Worm (Caenorhabditis elegans) whole organism, early embryonic: Measurements from ENCODE around the gene F41E7.9.

Experiments
- ama-1 ChIP-seq: fragments of 150-350 bp; optimal IDR thresholded peaks from 2 replicates; lab custom pipeline; 2014
- ceh-36 ChIP-seq: sonication (generic microtip); optimal IDR thresholded peaks from 2 replicates; lab custom pipeline; 2016; ENCODE audit warnings: missing genetic modification characterization, inconsistent platforms, missing compliant biosample characterization
- ets-7 ChIP-seq: sonication (generic microtip); optimal IDR thresholded peaks from 2 replicates; lab custom pipeline; 2016; ENCODE audit warnings: missing genotype, missing genetic modification characterization, missing compliant biosample characterization
- hmbx-1 ChIP-seq: sonication (generic microtip); optimal IDR thresholded peaks from 2 replicates; lab custom pipeline; 2016; ENCODE audit warnings: mild to moderate bottlenecking, missing genetic modification characterization, missing compliant biosample characterization
- hmg-4 ChIP-seq: fragments of 200-800 bp; sonication (Bioruptor generic); optimal IDR thresholded peaks from 2 replicates; lab custom pipeline; 2018; ENCODE audit warnings: mild to moderate bottlenecking, missing genetic modification characterization, missing compliant biosample characterization
- scrt-1 ChIP-seq: fragments of 200-800 bp; sonication (Bioruptor generic); IDR thresholded peaks from 2 replicates; pipeline ENCODE4 v1.3.6; 2022; ENCODE audit warnings: missing genetic modification characterization, missing compliant biosample characterization
- tbx-11 ChIP-seq: fragments of 200-800 bp; sonication (Bioruptor generic); IDR thresholded peaks from 2 replicates; pipeline ENCODE4 v1.3.6; 2022; ENCODE audit warnings: missing genetic modification characterization, missing compliant biosample characterization
- tbx-37 ChIP-seq: fragments of 200-800 bp; sonication (Bioruptor generic); conservative IDR thresholded peaks from 2 replicates; pipeline ENCODE4 v1.3.6; 2022; ENCODE audit warnings: missing genetic modification reagents, missing genetic modification characterization, missing compliant biosample characterization

DNA sequence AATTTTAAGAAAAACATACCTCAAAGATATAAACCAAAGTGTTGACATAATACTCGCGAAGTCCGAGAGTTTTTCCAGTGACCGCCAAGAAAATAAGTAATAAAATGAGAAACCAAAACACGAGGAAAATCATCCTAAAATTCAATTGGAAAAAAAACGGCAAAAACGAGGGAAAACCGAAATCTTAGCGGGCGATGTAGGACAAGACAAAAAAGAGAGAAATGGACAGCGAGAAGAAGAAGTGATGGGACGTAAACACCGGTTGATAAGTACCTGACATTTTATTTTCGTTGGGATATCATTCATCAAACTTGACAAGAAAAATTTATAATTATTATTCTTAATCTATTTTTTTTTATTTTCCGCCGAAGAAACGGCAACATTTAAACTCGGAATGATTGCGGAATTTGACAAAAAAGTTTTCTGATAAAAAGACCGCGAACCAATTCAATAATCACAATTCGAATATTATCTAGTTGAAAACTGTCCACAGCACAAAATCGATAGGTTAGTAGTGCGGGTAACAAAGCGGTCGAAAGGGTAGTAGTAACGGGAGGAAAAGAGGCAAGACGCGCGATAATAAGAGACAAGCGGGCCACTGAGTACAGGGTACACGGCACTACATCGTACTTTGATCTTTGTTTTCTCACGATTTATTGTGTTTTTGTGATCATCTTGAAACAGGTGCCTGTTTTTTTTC is 11.7 kb upstream of the F41E7.9 start, which contains the start of gene acl-5:
- TF ChIP-seq ets-7 (tag; lab: Kevin White, UChicago) (no peak), ama-1 (lab: Kevin White, UChicago) (no peak), tbx-11 (no peak), hmbx-1 (tag; lab: Kevin White, UChicago) (no peak), hmg-4 (GFP tag; lab: Kevin White, UChicago) (no peak), tbx-37 (no peak), ceh-36 (tag; lab: Kevin White, UChicago) (no peak), scrt-1 (no peak)
